Worm (Caenorhabditis elegans) whole organism, L1 larva: Measurements from ENCODE around the gene clec-40.

Experiments
- C04F5.9 ChIP-seq: sonication (generic microtip); optimal IDR thresholded peaks from 2 replicates; lab custom pipeline; 2016; ENCODE audit warnings: missing genetic modification characterization, missing compliant biosample characterization
- C16A3.4 ChIP-seq: fragments of 150-350 bp; optimal IDR thresholded peaks from 2 replicates; lab custom pipeline; 2014; ENCODE audit warnings: missing biosample characterization, missing genetic modification characterization
- F16B12.6 ChIP-seq: fragments of 150-350 bp; optimal IDR thresholded peaks from 2 replicates; lab custom pipeline; 2014; ENCODE audit warnings: missing biosample characterization, missing genetic modification characterization
- alr-1 ChIP-seq: fragments of 200-800 bp; sonication (Bioruptor generic); optimal IDR thresholded peaks from 2 replicates; lab custom pipeline; 2018; ENCODE audit warnings: borderline replicate concordance, mild to moderate bottlenecking, missing genetic modification characterization, missing compliant biosample characterization
- blmp-1 ChIP-seq: fragments of 150-350 bp; optimal IDR thresholded peaks from 2 replicates; lab custom pipeline; 2014; ENCODE audit warnings: missing biosample characterization, missing genetic modification characterization
- ces-1 ChIP-seq: fragments of 150-350 bp; optimal IDR thresholded peaks from 2 replicates; lab custom pipeline; 2014; ENCODE audit warnings: missing biosample characterization, missing genetic modification reagents, missing genetic modification characterization
- dpl-1 ChIP-seq, 3 experiments: fragments of 150-350 bp in 2 of 3; sonication (generic microtip) in 1 of 3; optimal IDR thresholded peaks; 2 replicates each; lab custom pipeline; 2014 to 2017; ENCODE audit warnings: missing biosample characterization in 3 of 3, missing genetic modification characterization in 3 of 3, missing genetic modification reagents in 3 of 3
- dsc-1 ChIP-seq: sonication (generic microtip); optimal IDR thresholded peaks from 2 replicates; lab custom pipeline; 2016; ENCODE audit warnings: mild to moderate bottlenecking, missing genetic modification characterization, missing compliant biosample characterization
- efl-1 ChIP-seq, 4 experiments: fragments of 150-350 bp; optimal IDR thresholded peaks in 3 of 4; peaks in 1 of 4; 1 replicate in 1 of 4; 2 replicates in 3 of 4; lab custom pipeline; 2014; ENCODE audit warnings: missing biosample characterization in 2 of 4, missing genetic modification characterization in 2 of 4, missing genetic modification reagents in 2 of 4
- egl-27 ChIP-seq, 2 experiments: fragments of 150-350 bp in 1 of 2; sonication (generic microtip); optimal IDR thresholded peaks; 3 replicates each; lab custom pipeline; 2017 to 2018; ENCODE audit warnings: missing biosample characterization in 2 of 2, missing genetic modification characterization in 2 of 2, missing genetic modification reagents in 2 of 2
- elt-2 ChIP-seq: sonication (generic microtip); optimal IDR thresholded peaks from 2 replicates; lab custom pipeline; 2016; ENCODE audit warnings: missing genetic modification characterization, mild to moderate bottlenecking, inconsistent platforms, missing compliant biosample characterization, missing genetic modification reagents
- elt-3 ChIP-seq, 6 experiments: fragments of 150-350 bp in 1 of 6; sonication (generic microtip); optimal IDR thresholded peaks; 2 replicates each; lab custom pipeline; 2017 to 2018; ENCODE audit warnings: missing biosample characterization in 6 of 6, missing genetic modification characterization in 6 of 6, inconsistent platforms in 1 of 6
- ets-5 ChIP-seq: fragments of 200-800 bp; sonication (Bioruptor generic); IDR thresholded peaks from 2 replicates; pipeline ENCODE4 v1.3.6; 2022; ENCODE audit warnings: missing genetic modification characterization, missing compliant biosample characterization
- fkh-10 ChIP-seq: sonication (generic microtip); optimal IDR thresholded peaks from 2 replicates; lab custom pipeline; 2017; ENCODE audit warnings: missing biosample characterization, missing genetic modification reagents, missing genetic modification characterization
- fos-1 ChIP-seq: fragments of 150-350 bp; optimal IDR thresholded peaks from 2 replicates; lab custom pipeline; 2014; ENCODE audit warnings: missing biosample characterization, missing genetic modification characterization
- grh-1 ChIP-seq: fragments of 200-800 bp; sonication (Bioruptor generic); IDR thresholded peaks from 2 replicates; pipeline ENCODE4 v1.3.6; 2022; ENCODE audit warnings: missing genetic modification reagents, missing genetic modification characterization, missing compliant biosample characterization
- hlh-17 ChIP-seq: fragments of 200-800 bp; sonication (Bioruptor generic); optimal IDR thresholded peaks from 2 replicates; lab custom pipeline; 2018; ENCODE audit warnings: missing genetic modification characterization, mild to moderate bottlenecking, missing compliant biosample characterization, moderate library complexity, borderline replicate concordance
- hlh-4 ChIP-seq: sonication (generic microtip); optimal IDR thresholded peaks from 2 replicates; lab custom pipeline; 2016; ENCODE audit warnings: mild to moderate bottlenecking, missing genetic modification characterization, missing compliant biosample characterization
- irx-1 ChIP-seq: sonication (generic microtip); optimal IDR thresholded peaks from 2 replicates; lab custom pipeline; 2016; ENCODE audit warnings: missing genetic modification characterization, missing compliant biosample characterization
- jun-1 ChIP-seq: fragments of 150-350 bp; optimal IDR thresholded peaks from 2 replicates; lab custom pipeline; 2014; ENCODE audit warnings: missing biosample characterization, missing genetic modification reagents, missing genetic modification characterization
- lin-15B ChIP-seq: fragments of 150-350 bp; sonication (generic microtip); optimal IDR thresholded peaks from 3 replicates; lab custom pipeline; 2014; ENCODE audit warnings: missing biosample characterization, missing genetic modification characterization
- mab-9 ChIP-seq: fragments of 200-800 bp; sonication (Bioruptor generic); IDR thresholded peaks from 2 replicates; pipeline ENCODE4 v1.3.6; 2022; ENCODE audit warnings: missing genetic modification reagents, missing genetic modification characterization, missing compliant biosample characterization
- mep-1 ChIP-seq: fragments of 150-350 bp; optimal IDR thresholded peaks from 2 replicates; lab custom pipeline; 2014; ENCODE audit warnings: missing biosample characterization, missing genetic modification characterization
- nhr-11 ChIP-seq: fragments of 150-350 bp; optimal IDR thresholded peaks from 2 replicates; lab custom pipeline; 2014; ENCODE audit warnings: missing biosample characterization, missing genetic modification characterization
- nhr-19 ChIP-seq: fragments of 200-800 bp; sonication (Bioruptor generic); conservative IDR thresholded peaks from 2 replicates; pipeline ENCODE4 v1.3.6; 2022; ENCODE audit warnings: missing genetic modification characterization, missing compliant biosample characterization
- nhr-28 ChIP-seq: fragments of 150-350 bp; optimal IDR thresholded peaks from 2 replicates; lab custom pipeline; 2014; ENCODE audit warnings: missing biosample characterization, missing genetic modification characterization
- nhr-47 ChIP-seq: sonication (generic microtip); optimal IDR thresholded peaks from 2 replicates; lab custom pipeline; 2016; ENCODE audit warnings: mild to moderate bottlenecking, missing genetic modification characterization, moderate library complexity, missing compliant biosample characterization
- nhr-76 ChIP-seq: sonication (generic microtip); optimal IDR thresholded peaks from 2 replicates; lab custom pipeline; 2017; ENCODE audit warnings: missing biosample characterization, missing genetic modification characterization
- nhr-77 ChIP-seq: fragments of 150-350 bp; optimal IDR thresholded peaks from 2 replicates; lab custom pipeline; 2014; ENCODE audit warnings: missing biosample characterization, missing genetic modification characterization
- rnt-1 ChIP-seq: sonication (generic microtip); optimal IDR thresholded peaks from 2 replicates; lab custom pipeline; 2016; ENCODE audit warnings: mild to moderate bottlenecking, missing genetic modification characterization, moderate library complexity, missing compliant biosample characterization
- skn-1 ChIP-seq: fragments of 150-350 bp; optimal IDR thresholded peaks from 2 replicates; lab custom pipeline; 2014; ENCODE audit warnings: missing biosample characterization, missing genetic modification characterization
- snu-23 ChIP-seq: sonication (generic microtip); optimal IDR thresholded peaks from 2 replicates; lab custom pipeline; 2016; ENCODE audit warnings: missing genetic modification characterization, missing compliant biosample characterization
- sox-4 ChIP-seq: sonication (generic microtip); optimal IDR thresholded peaks from 2 replicates; lab custom pipeline; 2016; ENCODE audit warnings: missing genetic modification characterization, missing compliant biosample characterization
- sup-37 ChIP-seq: fragments of 200-800 bp; sonication (Bioruptor generic); optimal IDR thresholded peaks from 2 replicates; lab custom pipeline; 2018; ENCODE audit warnings: mild to moderate bottlenecking, missing genetic modification characterization, missing compliant biosample characterization
- swsn-7 ChIP-seq: sonication (generic microtip); optimal IDR thresholded peaks from 2 replicates; lab custom pipeline; 2016; ENCODE audit warnings: missing genetic modification characterization, missing compliant biosample characterization
- tlp-1 ChIP-seq: fragments of 150-350 bp; optimal IDR thresholded peaks from 2 replicates; lab custom pipeline; 2014; ENCODE audit warnings: missing biosample characterization, missing genetic modification characterization
- unc-130 ChIP-seq: fragments of 150-350 bp; optimal IDR thresholded peaks from 2 replicates; lab custom pipeline; 2017; ENCODE audit warnings: missing biosample characterization, missing genetic modification characterization, inconsistent platforms
- xbp-1 ChIP-seq: sonication (generic microtip); optimal IDR thresholded peaks from 2 replicates; lab custom pipeline; 2016; ENCODE audit warnings: missing genetic modification characterization, missing compliant biosample characterization
- zag-1 ChIP-seq: fragments of 150-350 bp; optimal IDR thresholded peaks from 2 replicates; lab custom pipeline; 2014; ENCODE audit warnings: missing biosample characterization, missing genetic modification characterization
- zip-4 ChIP-seq: fragments of 200-800 bp; sonication (Bioruptor generic); optimal IDR thresholded peaks from 2 replicates; lab custom pipeline; 2018; ENCODE audit warnings: mild to moderate bottlenecking, missing genetic modification characterization, moderate library complexity, missing compliant biosample characterization
- ztf-11 ChIP-seq, 2 experiments: sonication (generic microtip); optimal IDR thresholded peaks; 2 replicates each; lab custom pipeline; 2016 to 2017; ENCODE audit warnings: missing genetic modification characterization in 2 of 2, missing biosample characterization in 1 of 2, missing compliant biosample characterization in 1 of 2
- ztf-4 ChIP-seq: fragments of 150-350 bp; optimal IDR thresholded peaks from 2 replicates; lab custom pipeline; 2014; ENCODE audit warnings: missing biosample characterization, missing genetic modification characterization

clec-40 gene

DNA sequence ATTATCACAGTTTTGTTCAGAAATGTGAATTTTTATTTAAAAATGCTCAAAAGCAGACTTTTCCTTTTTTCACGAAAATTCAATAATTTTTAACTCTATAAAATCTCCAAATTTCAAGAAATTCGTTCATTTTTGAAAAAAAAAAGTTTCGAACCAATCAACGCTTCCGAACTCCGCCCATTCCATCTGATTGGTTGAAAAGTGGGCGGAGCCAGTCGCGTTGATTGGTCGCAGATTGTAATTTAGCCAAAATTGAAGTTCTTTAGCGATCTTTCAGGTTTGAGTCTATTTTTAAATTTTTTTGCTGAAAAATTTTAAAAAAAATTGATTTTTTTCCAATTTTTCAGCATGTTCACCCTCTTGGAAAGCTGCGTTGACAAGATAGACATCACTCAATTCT lies 28.5 kb downstream of the clec-40 start:
- no peak for TF ChIP-seq swsn-7 (tag; lab: Kevin White, UChicago)
- TF ChIP-seq efl-1 (optimal IDR thresholded peaks at IDR 0.05; lab: Kevin White, UChicago) = no peak
- TF ChIP-seq efl-1 (GFP tag; optimal IDR thresholded peaks at IDR 0.05 in 1 of 2; lab: Kevin White, UChicago) = no peak
- no peak for TF ChIP-seq alr-1 (tag; lab: Kevin White, UChicago)
- TF ChIP-seq rnt-1 = no peak
- TF ChIP-seq ces-1 = no peak
- TF ChIP-seq dpl-1 (GFP tag; optimal IDR thresholded peaks at IDR 0.05; lab: Kevin White, UChicago) = no peak
- TF ChIP-seq nhr-47 (tag; lab: Kevin White, UChicago) = no peak
- no peak for TF ChIP-seq nhr-11 (tag; lab: Kevin White, UChicago)
- no peak for TF ChIP-seq unc-130
- TF ChIP-seq zag-1 = no peak
- TF ChIP-seq sox-4 = no peak
- TF ChIP-seq F16B12.6 (tag; lab: Kevin White, UChicago) = no peak
- TF ChIP-seq ztf-11 (tag; optimal IDR thresholded peaks at IDR 0.05; lab: Kevin White, UChicago) = no peak
- no peak for TF ChIP-seq hlh-4 (tag; lab: Kevin White, UChicago)
- no peak for TF ChIP-seq zip-4 (GFP tag; lab: Kevin White, UChicago)
- TF ChIP-seq ets-5 (GFP tag; lab: Robert Waterston, UW) = no peak
- TF ChIP-seq xbp-1 (tag; lab: Kevin White, UChicago) = no peak
- TF ChIP-seq, all 84 proteins: peak for 0

DNA sequence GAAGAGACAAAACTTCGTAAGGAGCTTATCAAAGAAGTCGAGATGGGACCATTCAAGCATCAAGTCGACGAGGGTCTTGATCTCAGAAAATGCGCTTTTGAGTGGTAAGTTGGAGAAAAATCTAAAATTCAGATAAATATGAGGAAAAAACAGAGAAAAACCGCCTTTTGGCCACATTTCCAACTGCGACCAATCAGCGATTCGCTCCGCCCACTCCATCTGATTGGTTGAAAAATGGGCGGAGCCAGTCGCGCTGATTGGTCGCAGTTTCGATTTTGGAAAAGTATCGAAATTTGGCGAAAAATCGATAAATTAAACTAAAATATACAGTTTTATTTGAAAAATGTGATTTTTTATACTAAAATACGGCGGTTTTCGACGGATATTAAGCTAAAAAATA lies 29.0 kb downstream of the clec-40 start:
- no peak for TF ChIP-seq irx-1 (tag; lab: Kevin White, UChicago)
- TF ChIP-seq nhr-77 (tag; lab: Kevin White, UChicago) = no peak
- TF ChIP-seq fkh-10 (GFP tag; lab: Kevin White, UChicago) = no peak
- TF ChIP-seq tlp-1 (tag; lab: Kevin White, UChicago) = no peak

DNA sequence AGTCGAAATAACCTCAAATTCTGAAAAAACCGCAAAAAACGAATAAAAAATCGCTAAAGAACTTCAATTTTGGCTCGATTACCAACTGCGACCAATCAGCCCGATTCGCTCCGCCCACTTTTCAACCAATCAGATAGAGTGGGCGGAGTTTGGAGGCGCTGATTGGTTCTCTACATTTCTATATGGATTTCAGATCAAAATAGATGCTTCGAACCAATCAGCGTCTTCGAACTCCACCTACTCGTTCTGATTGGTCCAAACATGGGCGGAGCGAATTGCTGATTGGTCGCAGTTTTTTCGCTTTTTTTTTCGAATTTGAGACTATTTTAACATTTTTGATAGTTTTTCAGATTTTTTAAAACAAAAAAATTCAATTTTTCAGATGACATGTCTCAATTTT lies 32.7 kb downstream of the clec-40 start:
- no peak for TF ChIP-seq tlp-1 (tag; lab: Kevin White, UChicago)
- no peak for TF ChIP-seq alr-1 (tag; lab: Kevin White, UChicago)
- TF ChIP-seq elt-3 (tag; optimal IDR thresholded peaks at IDR 0.05; lab: Kevin White, UChicago) = no peak
- TF ChIP-seq grh-1 (GFP tag; lab: Robert Waterston, UW) = no peak
- TF ChIP-seq nhr-47 (tag; lab: Kevin White, UChicago) = no peak
- no peak for TF ChIP-seq lin-15B (tag; lab: Kevin White, UChicago)
- TF ChIP-seq elt-2 (tag; lab: Kevin White, UChicago) = no peak
- no peak for TF ChIP-seq nhr-76
- no peak for TF ChIP-seq dsc-1 (tag; lab: Kevin White, UChicago)

DNA sequence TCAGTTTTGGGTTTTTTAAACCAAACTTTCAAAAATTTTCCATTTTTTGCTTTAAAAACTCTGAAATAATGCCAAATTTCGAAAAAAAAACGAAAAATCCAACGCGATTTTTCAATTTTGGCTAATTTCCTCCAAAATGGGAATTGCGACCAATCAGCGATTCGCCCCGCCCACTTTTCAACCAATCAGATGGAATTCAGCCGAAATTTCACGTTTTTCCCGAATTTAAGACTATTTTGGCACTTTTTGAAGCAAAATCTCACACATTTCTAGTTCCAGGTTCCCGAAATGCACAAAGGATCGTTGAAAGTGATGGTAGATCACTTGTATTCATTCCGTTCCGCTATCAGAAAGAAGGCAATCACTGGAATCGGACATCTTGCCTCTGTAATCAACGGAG lies 36.1 kb downstream of the clec-40 start:
- TF ChIP-seq nhr-28 (tag; lab: Kevin White, UChicago) (no peak), skn-1 (tag; lab: Kevin White, UChicago) (no peak), snu-23 (GFP tag; lab: Kevin White, UChicago) (no peak), ztf-11 (tag; optimal IDR thresholded peaks at IDR 0.05; lab: Kevin White, UChicago) (no peak)

DNA sequence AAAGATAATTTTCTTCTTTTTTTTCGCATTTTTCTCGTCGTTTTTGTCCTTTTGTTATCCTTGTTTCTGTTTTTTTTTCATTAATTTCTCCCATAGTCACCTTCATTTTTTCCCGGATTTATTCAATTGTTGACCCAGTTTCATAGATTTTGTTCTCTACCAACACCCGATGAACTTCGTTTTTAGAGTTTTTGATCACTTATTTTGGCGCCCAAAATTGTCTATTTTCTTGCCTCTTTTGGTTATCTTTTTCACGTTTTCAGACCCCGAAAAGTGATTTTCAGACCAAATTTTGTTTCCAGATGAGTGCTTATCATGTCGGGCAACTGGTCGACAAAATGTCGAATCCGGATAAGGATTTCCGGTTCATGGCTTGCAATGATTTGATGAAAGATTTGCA lies 38.3 kb downstream of the clec-40 start, which contains the start of gene cand-1:
Gene cand-1, plus strand, starts transcription at position 301 of the 400 bp plus-strand sequence.
- no peak for TF ChIP-seq hlh-17
- no peak for TF ChIP-seq nhr-19 (GFP tag; lab: Robert Waterston, UW)
- no peak for TF ChIP-seq mep-1 (tag; lab: Kevin White, UChicago)
- no peak for TF ChIP-seq irx-1 (tag; lab: Kevin White, UChicago)
- TF ChIP-seq sup-37 (GFP tag; lab: Kevin White, UChicago) = no peak
- TF ChIP-seq jun-1 = no peak
- no peak for TF ChIP-seq C04F5.9 (tag; lab: Kevin White, UChicago)
- TF ChIP-seq blmp-1 (tag; lab: Kevin White, UChicago) = no peak
- no peak for TF ChIP-seq egl-27 (tag; optimal IDR thresholded peaks at IDR 0.05; lab: Kevin White, UChicago)
- no peak for TF ChIP-seq ztf-4 (tag; lab: Kevin White, UChicago)
- TF ChIP-seq mab-9 = no peak
- TF ChIP-seq fos-1 = no peak
- no peak for TF ChIP-seq C16A3.4 (tag; lab: Kevin White, UChicago)
- no peak for TF ChIP-seq nhr-47 (tag; lab: Kevin White, UChicago)
- TF ChIP-seq zag-1 = no peak
